Fruit fly (Drosophila melanogaster) whole organism, pupa: Measurements from ENCODE around the gene CG7567.

Experiments used
- CG10348 ChIP-seq: fragments of 200-800 bp; sonication (Bioruptor generic); IDR thresholded peaks from 2 replicates; pipeline ENCODE4 v1.3.6; 2022; ENCODE audit warnings: missing biosample characterization, missing genetic modification characterization
- CG12605 ChIP-seq: fragments of 200-800 bp; sonication (Bioruptor generic); IDR thresholded peaks from 2 replicates; pipeline ENCODE4 v1.3.6; 2022; ENCODE audit warnings: missing biosample characterization, missing genetic modification characterization
- CG13204 ChIP-seq: fragments of 200-800 bp; sonication (Bioruptor generic); optimal IDR thresholded peaks from 2 replicates; lab custom pipeline; 2018; ENCODE audit warnings: missing biosample characterization, mild to moderate bottlenecking, missing genetic modification characterization, moderate library complexity
- CG14655 ChIP-seq: fragments of 200-800 bp; sonication (Bioruptor generic); optimal IDR thresholded peaks from 3 replicates; lab custom pipeline; 2017; ENCODE audit warnings: mild to moderate bottlenecking, missing biosample characterization, missing genetic modification reagents, missing genetic modification characterization
- CG15710 ChIP-seq: fragments of 200-800 bp; sonication (Bioruptor generic); optimal IDR thresholded peaks from 2 replicates; lab custom pipeline; 2018; ENCODE audit warnings: missing biosample characterization, mild to moderate bottlenecking, missing genetic modification characterization, moderate library complexity
- CG17806 ChIP-seq: fragments of 200-800 bp; sonication (Bioruptor generic); optimal IDR thresholded peaks from 2 replicates; lab custom pipeline; 2018; ENCODE audit warnings: missing biosample characterization, mild to moderate bottlenecking, missing genetic modification characterization, moderate library complexity
- CG34367 ChIP-seq: fragments of 200-800 bp; sonication (Bioruptor generic); optimal IDR thresholded peaks from 2 replicates; lab custom pipeline; 2018; ENCODE audit warnings: missing biosample characterization, mild to moderate bottlenecking, missing genetic modification characterization
- CG4496 ChIP-seq: fragments of 200-800 bp; sonication (Bioruptor generic); IDR thresholded peaks from 3 replicates; pipeline ENCODE4 v1.3.6; 2022; ENCODE audit warnings: missing biosample characterization, missing genetic modification characterization
- CG8159 ChIP-seq: fragments of 200-800 bp; sonication (Bioruptor generic); optimal IDR thresholded peaks from 3 replicates; lab custom pipeline; 2018; ENCODE audit warnings: missing biosample characterization, mild to moderate bottlenecking, missing genetic modification characterization, moderate library complexity
- CG8301 ChIP-seq: fragments of 200-800 bp; sonication (Bioruptor generic); optimal IDR thresholded peaks from 2 replicates; lab custom pipeline; 2018; ENCODE audit warnings: missing biosample characterization, mild to moderate bottlenecking, missing genetic modification characterization
- CG9948 ChIP-seq: fragments of 200-800 bp; sonication (Bioruptor generic); optimal IDR thresholded peaks from 2 replicates; lab custom pipeline; 2018; ENCODE audit warnings: missing biosample characterization, mild to moderate bottlenecking, missing genetic modification characterization, moderate library complexity
- D1 ChIP-seq: fragments of 200-800 bp; sonication (Bioruptor generic); optimal IDR thresholded peaks from 2 replicates; lab custom pipeline; 2018; ENCODE audit warnings: missing biosample characterization, mild to moderate bottlenecking, missing genetic modification characterization, moderate library complexity
- EcR ChIP-seq: fragments of 200-800 bp; sonication (Bioruptor generic); optimal IDR thresholded peaks from 3 replicates; lab custom pipeline; 2019; ENCODE audit warnings: missing biosample characterization, missing genetic modification characterization, mild to moderate bottlenecking, moderate library complexity, missing genetic modification reagents
- Ets98B ChIP-seq: fragments of 200-800 bp; sonication (Bioruptor generic); IDR thresholded peaks from 2 replicates; pipeline ENCODE4 v1.3.6; 2022; ENCODE audit warnings: missing biosample characterization, missing genetic modification characterization
- Pif1A ChIP-seq: fragments of 200-800 bp; sonication (Bioruptor generic); optimal IDR thresholded peaks from 3 replicates; lab custom pipeline; 2016; ENCODE audit warnings: missing biosample characterization, missing genetic modification characterization
- Pif1B ChIP-seq: fragments of 200-800 bp; sonication (Bioruptor generic); optimal IDR thresholded peaks from 3 replicates; lab custom pipeline; 2016; ENCODE audit warnings: missing biosample characterization, missing genetic modification characterization
- Snoo ChIP-seq: fragments of 200-800 bp; sonication (Bioruptor generic); optimal IDR thresholded peaks from 3 replicates; lab custom pipeline; 2017; ENCODE audit warnings: missing biosample characterization, mild to moderate bottlenecking, missing genetic modification characterization, inconsistent platforms
- fd96Ca ChIP-seq: fragments of 200-800 bp; sonication (Bioruptor generic); IDR thresholded peaks from 3 replicates; pipeline ENCODE4 v1.3.6; 2022; ENCODE audit warnings: missing biosample characterization, missing genetic modification characterization

The CG7567 gene

dm6 chr3R:29545163-29545562 is 42.7 kb downstream of the CG7567 start:
- no peak for TF ChIP-seq CG8301

dm6 chr3R:29540948-29541741 is 46.8 kb downstream of the CG7567 start:
- TF ChIP-seq Snoo (tag; lab: Kevin White, UChicago) (no peak), CG13204 (no peak), D1 (no peak), CG8159 (no peak), CG4496 (GFP tag; lab: Robert Waterston, UW) (no peak), CG14655 (GFP tag; lab: Kevin White, UChicago) (no peak), EcR (GFP tag; lab: Kevin White, UChicago) (no peak), CG34367 (tag; lab: Kevin White, UChicago) (no peak), Pif1B (GFP tag; lab: Kevin White, UChicago) (no peak)

- TF ChIP-seq CG15710 (tag; lab: Kevin White, UChicago) (peak; percentile 26), CG34367 (tag; lab: Kevin White, UChicago) (peak; percentile 21), fd96Ca (GFP tag; lab: Robert Waterston, UW) (peak; percentile 44; the same call in 1 of the 3 replicates), CG17806 (tag; lab: Kevin White, UChicago) (peak; percentile 38), Pif1B (GFP tag; lab: Kevin White, UChicago) (peak; percentile 1), CG14655 (GFP tag; lab: Kevin White, UChicago) (peak; percentile 47), Snoo (tag; lab: Kevin White, UChicago) (peak; percentile 50), CG12605 (GFP tag; lab: Robert Waterston, UW) (no peak), CG9948 (tag; lab: Kevin White, UChicago) (peak; percentile 44), D1 (no peak), Ets98B (GFP tag; lab: Robert Waterston, UW) (0 out of 2 replicates have a peak, but pooled peaks have one; percentile 13), Pif1A (GFP tag; lab: Kevin White, UChicago) (peak; percentile 54), CG10348 (GFP tag; lab: Robert Waterston, UW) (no peak), CG8159 (peak; percentile 53), CG8301 (peak; percentile 23), CG13204 (no peak)
Observed at dm6 chr3R:29538436-29538835, 49.5 kb downstream of the CG7567 start.
